Fruit fly (Drosophila melanogaster) whole organism, embryonic: ENCODE results near the gene CG14569.
A peak's percentile ranks its signal among the peaks of the same experiment; 100 is the strongest.

Experiments
- Antp ChIP-seq: fragments of 200-800 bp; sonication (Bioruptor generic); optimal IDR thresholded peaks from 3 replicates; lab custom pipeline; 2016; ENCODE audit warnings: missing biosample characterization, missing genetic modification characterization
- Asciz ChIP-seq: fragments of 200-800 bp; sonication (Bioruptor generic); optimal IDR thresholded peaks from 2 replicates; lab custom pipeline; 2017; ENCODE audit warnings: missing biosample characterization, mild to moderate bottlenecking, missing genetic modification characterization, missing genetic modification reagents
- BtbVII ChIP-seq: fragments of 200-800 bp; sonication (Bioruptor generic); optimal IDR thresholded peaks from 3 replicates; lab custom pipeline; 2017; ENCODE audit warnings: missing biosample characterization, mild to moderate bottlenecking, missing genetic modification characterization
- CG1024 ChIP-seq: fragments of 200-800 bp; sonication (Bioruptor generic); IDR thresholded peaks from 2 replicates; pipeline ENCODE4 v1.3.6; 2022; ENCODE audit warnings: missing biosample characterization, missing genetic modification characterization
- CG11696 ChIP-seq: fragments of 200-800 bp; sonication (Bioruptor generic); IDR thresholded peaks from 2 replicates; pipeline ENCODE4 v1.3.6; 2022; ENCODE audit warnings: missing biosample characterization, missing genetic modification characterization
- CG12104 ChIP-seq: fragments of 200-800 bp; sonication (Bioruptor generic); optimal IDR thresholded peaks from 3 replicates; lab custom pipeline; 2016; ENCODE audit warnings: missing biosample characterization, missing genetic modification characterization
- CG12299 ChIP-seq: fragments of 200-800 bp; sonication (Bioruptor generic); optimal IDR thresholded peaks from 2 replicates; lab custom pipeline; 2018; ENCODE audit warnings: missing biosample characterization, mild to moderate bottlenecking, missing genetic modification characterization
- CG12659 ChIP-seq: fragments of 200-800 bp; sonication (Bioruptor generic); optimal IDR thresholded peaks from 3 replicates; lab custom pipeline; 2017; ENCODE audit warnings: mild to moderate bottlenecking, missing biosample characterization, missing genetic modification reagents, missing genetic modification characterization
- CG13424 ChIP-seq: fragments of 200-800 bp; sonication (Bioruptor generic); optimal IDR thresholded peaks from 2 replicates; lab custom pipeline; 2019; ENCODE audit warnings: missing biosample characterization, mild to moderate bottlenecking, missing genetic modification characterization, moderate library complexity
- CG16815 ChIP-seq: fragments of 200-800 bp; sonication (Bioruptor generic); optimal IDR thresholded peaks from 3 replicates; lab custom pipeline; 2017; ENCODE audit warnings: missing biosample characterization, mild to moderate bottlenecking, missing genetic modification characterization
- CG32767 ChIP-seq: fragments of 200-800 bp; sonication (Bioruptor generic); IDR thresholded peaks from 2 replicates; pipeline ENCODE4 v1.3.6; 2022; ENCODE audit warnings: missing biosample characterization, missing genetic modification characterization
- CG32772 ChIP-seq: fragments of 200-800 bp; sonication (Bioruptor generic); IDR thresholded peaks from 2 replicates; pipeline ENCODE4 v1.3.6; 2022; ENCODE audit warnings: missing biosample characterization, missing genetic modification characterization
- CG3838 ChIP-seq: fragments of 200-800 bp; sonication (Bioruptor generic); optimal IDR thresholded peaks from 3 replicates; lab custom pipeline; 2016; ENCODE audit warnings: missing biosample characterization, missing genetic modification characterization
- CG3995 ChIP-seq: fragments of 200-800 bp; sonication (Bioruptor generic); optimal IDR thresholded peaks from 3 replicates; lab custom pipeline; 2016; ENCODE audit warnings: missing biosample characterization, missing genetic modification characterization
- CG4617 ChIP-seq: fragments of 200-800 bp; sonication (Bioruptor generic); optimal IDR thresholded peaks from 3 replicates; lab custom pipeline; 2016; ENCODE audit warnings: missing biosample characterization, missing genetic modification characterization, borderline replicate concordance
- CG6765 ChIP-seq: fragments of 200-800 bp; sonication (Bioruptor generic); optimal IDR thresholded peaks from 3 replicates; lab custom pipeline; 2017; ENCODE audit warnings: missing biosample characterization, mild to moderate bottlenecking, missing genetic modification characterization
- Camta ChIP-seq: fragments of 200-800 bp; sonication (Bioruptor generic); optimal IDR thresholded peaks from 2 replicates; lab custom pipeline; 2016; ENCODE audit warnings: missing biosample characterization, missing genetic modification characterization
- Dad ChIP-seq: fragments of 200-800 bp; sonication (Bioruptor generic); optimal IDR thresholded peaks from 3 replicates; lab custom pipeline; 2016; ENCODE audit warnings: missing biosample characterization, missing genetic modification characterization
- E2f2 ChIP-seq: fragments of 200-800 bp; sonication (Bioruptor generic); IDR thresholded peaks from 2 replicates; pipeline ENCODE4 v1.3.6; 2022; ENCODE audit warnings: missing biosample characterization, missing genetic modification characterization
- Gsc ChIP-seq: fragments of 200-800 bp; sonication (Bioruptor generic); IDR thresholded peaks from 2 replicates; pipeline ENCODE4 v1.3.6; 2022; ENCODE audit warnings: missing biosample characterization, missing genetic modification characterization
- Hand ChIP-seq: fragments of 200-800 bp; sonication (Bioruptor generic); optimal IDR thresholded peaks from 2 replicates; lab custom pipeline; 2017; ENCODE audit warnings: mild to moderate bottlenecking, missing biosample characterization, missing genetic modification reagents, missing genetic modification characterization
- Hr78 ChIP-seq, 2 experiments: fragments of 200-800 bp in 1 of 2; fragments of >200 bp in 1 of 2; sonication (Bioruptor generic) in 1 of 2; optimal IDR thresholded peaks; 2 replicates each; lab custom pipeline; 2017 to 2019; ENCODE audit warnings: missing biosample characterization in 2 of 2, missing genetic modification characterization in 2 of 2, mild to moderate bottlenecking in 1 of 2, moderate library complexity in 1 of 2
- Jarid2 ChIP-seq: fragments of 200-800 bp; sonication (Bioruptor generic); optimal IDR thresholded peaks from 3 replicates; lab custom pipeline; 2017; ENCODE audit warnings: mild to moderate bottlenecking, missing biosample characterization, missing genetic modification reagents, missing genetic modification characterization
- Lim3 ChIP-seq: fragments of 200-800 bp; sonication (Bioruptor generic); IDR thresholded peaks from 2 replicates; pipeline ENCODE4 v1.3.6; 2022; ENCODE audit warnings: missing biosample characterization, missing genetic modification characterization
- MTF-1 ChIP-seq: fragments of 200-800 bp; sonication (Bioruptor generic); optimal IDR thresholded peaks from 2 replicates; lab custom pipeline; 2018; ENCODE audit warnings: missing biosample characterization, mild to moderate bottlenecking, missing genetic modification characterization, borderline replicate concordance
- Mad ChIP-seq: fragments of 200-800 bp; sonication (Bioruptor generic); optimal IDR thresholded peaks from 2 replicates; lab custom pipeline; 2016; ENCODE audit warnings: missing biosample characterization, missing genetic modification characterization
- Max ChIP-seq: fragments of 200-800 bp; sonication (Bioruptor generic); optimal IDR thresholded peaks from 2 replicates; lab custom pipeline; 2016; ENCODE audit warnings: missing biosample characterization, mild to moderate bottlenecking, missing genetic modification characterization
- Meics ChIP-seq: fragments of 200-800 bp; sonication (Bioruptor generic); optimal IDR thresholded peaks from 2 replicates; lab custom pipeline; 2017; ENCODE audit warnings: missing biosample characterization, mild to moderate bottlenecking, missing genetic modification characterization
- Pdp1 ChIP-seq, 2 experiments: fragments of 200-800 bp; sonication (Bioruptor generic); optimal IDR thresholded peaks; 3 replicates each; lab custom pipeline; 2016; ENCODE audit warnings: missing biosample characterization in 2 of 2, missing genetic modification characterization in 2 of 2, mild to moderate bottlenecking in 1 of 2, moderate library complexity in 1 of 2
- Poxn ChIP-seq: fragments of 200-800 bp; sonication (Bioruptor generic); IDR thresholded peaks from 2 replicates; pipeline ENCODE4 v1.3.6; 2022; ENCODE audit warnings: missing biosample characterization, missing genetic modification characterization
- Ravus ChIP-seq: fragments of 200-800 bp; sonication (Bioruptor generic); IDR thresholded peaks from 2 replicates; pipeline ENCODE4 v1.3.6; 2022; ENCODE audit warnings: missing biosample characterization, missing genetic modification characterization
- Six4 ChIP-seq: fragments of 200-800 bp; sonication (Bioruptor generic); optimal IDR thresholded peaks from 2 replicates; lab custom pipeline; 2016; ENCODE audit warnings: missing biosample characterization, missing genetic modification characterization
- Sry-δ ChIP-seq: fragments of 200-800 bp; sonication (Bioruptor generic); optimal IDR thresholded peaks from 2 replicates; lab custom pipeline; 2016; ENCODE audit warnings: missing biosample characterization, missing genetic modification characterization
- TFAM ChIP-seq: fragments of 200-800 bp; sonication (Bioruptor generic); optimal IDR thresholded peaks from 2 replicates; lab custom pipeline; 2017; ENCODE audit warnings: missing biosample characterization, missing genetic modification characterization, inconsistent platforms
- ara ChIP-seq: fragments of 200-800 bp; sonication (Bioruptor generic); IDR thresholded peaks from 2 replicates; pipeline ENCODE4 v1.3.6; 2022; ENCODE audit warnings: missing biosample characterization, missing genetic modification characterization
- cg ChIP-seq: fragments of 200-800 bp; sonication (Bioruptor generic); optimal IDR thresholded peaks from 3 replicates; lab custom pipeline; 2019; ENCODE audit warnings: missing biosample characterization, mild to moderate bottlenecking, missing genetic modification characterization, moderate library complexity
- emc ChIP-seq: fragments of 200-800 bp; sonication (Bioruptor generic); optimal IDR thresholded peaks from 2 replicates; lab custom pipeline; 2016; ENCODE audit warnings: missing biosample characterization, missing genetic modification characterization
- fd3F ChIP-seq: fragments of 200-800 bp; sonication (Bioruptor generic); optimal IDR thresholded peaks from 2 replicates; lab custom pipeline; 2018; ENCODE audit warnings: missing biosample characterization, mild to moderate bottlenecking, missing genetic modification characterization, moderate library complexity
- gro ChIP-seq: fragments of 200-800 bp; sonication (Bioruptor generic); optimal IDR thresholded peaks from 2 replicates; lab custom pipeline; 2016; ENCODE audit warnings: missing biosample characterization, missing genetic modification characterization
- h ChIP-seq: fragments of >200 bp; optimal IDR thresholded peaks from 2 replicates; lab custom pipeline; 2017
- ind ChIP-seq: fragments of 200-800 bp; sonication (Bioruptor generic); optimal IDR thresholded peaks from 3 replicates; lab custom pipeline; 2016; ENCODE audit warnings: missing biosample characterization, missing genetic modification characterization
- inv ChIP-seq: fragments of 200-800 bp; sonication (Bioruptor generic); IDR thresholded peaks from 2 replicates; pipeline ENCODE4 v1.3.6; 2022; ENCODE audit warnings: missing biosample characterization, missing genetic modification characterization; ENCODE audit not compliant: partially characterized antibody
- jumu ChIP-seq: fragments of 200-800 bp; sonication (Bioruptor generic); optimal IDR thresholded peaks from 3 replicates; lab custom pipeline; 2016; ENCODE audit warnings: missing biosample characterization, missing genetic modification characterization
- otp ChIP-seq: fragments of 200-800 bp; sonication (Bioruptor generic); IDR thresholded peaks from 3 replicates; pipeline ENCODE4, ENCODE4 v1.3.6; 2022; ENCODE audit warnings: missing biosample characterization, missing genetic modification characterization
- pan ChIP-seq, 4 experiments: fragments of >200 bp in 3 of 4; fragments of 200-800 bp in 1 of 4; sonication (Bioruptor generic) in 1 of 4; optimal IDR thresholded peaks in 3 of 4; IDR thresholded peaks in 1 of 4; 2 replicates each; pipeline versions ENCODE4 v1.3.6 to Lab custom; 2017 to 2022; ENCODE audit warnings: missing biosample characterization in 2 of 4, missing genetic modification characterization in 2 of 4, mixed read lengths in 1 of 4
- sens-2 ChIP-seq: fragments of 200-800 bp; sonication (Bioruptor generic); IDR thresholded peaks from 2 replicates; pipeline ENCODE4 v1.3.6; 2022; ENCODE audit warnings: missing biosample characterization, missing genetic modification characterization
- sisA ChIP-seq: fragments of 200-800 bp; sonication (Bioruptor generic); IDR thresholded peaks from 2 replicates; pipeline ENCODE4 v1.3.6; 2022; ENCODE audit warnings: missing biosample characterization, missing genetic modification characterization
- so ChIP-seq: fragments of 200-800 bp; sonication (Bioruptor generic); IDR thresholded peaks from 3 replicates; pipeline ENCODE4 v1.3.6; 2022; ENCODE audit warnings: missing biosample characterization, missing genetic modification characterization
- twi ChIP-seq: fragments of 200-800 bp; optimal IDR thresholded peaks from 2 replicates; lab custom pipeline; 2019; ENCODE audit warnings: missing biosample characterization, mild to moderate bottlenecking, missing genetic modification characterization, moderate library complexity
- tx ChIP-seq: fragments of 200-800 bp; sonication (Bioruptor generic); optimal IDR thresholded peaks from 2 replicates; lab custom pipeline; 2016; ENCODE audit warnings: missing biosample characterization, missing genetic modification characterization

CG14569 gene

DNA sequence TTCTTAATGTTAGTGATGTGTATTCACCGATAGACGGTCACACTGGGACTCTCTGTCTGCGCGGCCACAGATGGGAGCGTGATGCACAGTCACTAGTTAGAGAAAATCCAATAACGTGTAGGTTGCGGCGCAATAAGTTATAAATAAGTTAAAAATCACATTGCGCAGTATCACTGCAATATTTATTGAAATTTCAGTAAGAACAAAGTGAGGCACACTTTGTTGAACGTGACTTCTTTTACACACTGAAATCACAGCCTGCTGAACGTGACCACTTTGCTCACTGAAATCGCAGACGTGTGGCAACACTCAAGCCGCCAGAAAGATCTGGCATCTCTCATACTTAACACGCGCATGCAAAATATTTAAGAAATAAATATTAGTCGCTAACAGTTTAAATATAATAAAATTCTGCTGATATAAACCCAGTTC lies 2.7 kb downstream of the CG14569 start, which contains the start of the genes CG11247 and Polr2H (continued):
- peak; percentile 77; the same call in 1 of the 2 replicates for TF ChIP-seq CG32767 (GFP tag; lab: Robert Waterston, UW)
- no peak for TF ChIP-seq cg
- peak; percentile 88 for TF ChIP-seq otp (GFP tag; lab: Robert Waterston, UW)
- TF ChIP-seq Jarid2 = peak; percentile 47
- TF ChIP-seq Dad = peak; percentile 94
- peak; percentile 78 for TF ChIP-seq CG3838
- TF ChIP-seq Poxn (GFP tag; lab: Robert Waterston, UW) = peak; percentile 71; the same call in 1 of the 2 replicates
- peak; percentile 79 for TF ChIP-seq fd3F (GFP tag; lab: Kevin White, UChicago)
- TF ChIP-seq CG32772 (GFP tag; lab: Robert Waterston, UW) = peak; percentile 92
- peak; percentile 76 for TF ChIP-seq CG12299
- TF ChIP-seq gro (GFP tag; lab: Kevin White, UChicago) = peak; percentile 91
- peak; percentile 89 for TF ChIP-seq CG13424 (tag; lab: Kevin White, UChicago)
- peak; percentile 72 for TF ChIP-seq Ravus (GFP tag; lab: Robert Waterston, UW)
- peak; percentile 70; the same call in 1 of the 2 replicates for TF ChIP-seq Lim3 (GFP tag; lab: Robert Waterston, UW)
- peak; percentile 32 for TF ChIP-seq TFAM (GFP tag; lab: Kevin White, UChicago)
- peak; percentile 82 for TF ChIP-seq CG1024
- TF ChIP-seq emc (GFP tag; lab: Kevin White, UChicago) = peak; percentile 87
- TF ChIP-seq Meics = peak; percentile 79
- TF ChIP-seq CG4617 = peak; percentile 99
- peak; percentile 59 for TF ChIP-seq E2f2 (GFP tag; lab: Robert Waterston, UW)
- peak; percentile 96 for TF ChIP-seq jumu
- TF ChIP-seq ind (GFP tag; lab: Kevin White, UChicago) = peak; percentile 97
- TF ChIP-seq ara = peak; percentile 88
- peak; percentile 91 for TF ChIP-seq CG12659 (GFP tag; lab: Kevin White, UChicago)
- TF ChIP-seq Max = peak; percentile 93
- TF ChIP-seq CG6765 (GFP tag; lab: Kevin White, UChicago) = no peak
- peak; percentile 81 for TF ChIP-seq Six4
- peak; percentile 72; the same call in 1 of the 2 replicates for TF ChIP-seq sens-2 (GFP tag; lab: Robert Waterston, UW)
- TF ChIP-seq pan (optimal IDR thresholded peaks at IDR 0.05; lab: Kevin White, UChicago) = no peak
- TF ChIP-seq pan (GFP tag; optimal IDR thresholded peaks at IDR 0.05 in 1 of 2, IDR thresholded peaks at IDR 0.05 in 1 of 2) = peak in 1 of 2 experiments; percentile 90
- peak; percentile 99 for TF ChIP-seq Sry-δ (GFP tag; lab: Kevin White, UChicago)
- TF ChIP-seq twi (tag; lab: Kevin White, UChicago) = peak; percentile 83
- peak; percentile 96 for TF ChIP-seq Mad
- TF ChIP-seq Antp (GFP tag; lab: Kevin White, UChicago) = peak; percentile 94
- peak; percentile 89 to 97 for TF ChIP-seq Pdp1 (GFP tag; optimal IDR thresholded peaks at IDR 0.05; lab: Kevin White, UChicago)
- TF ChIP-seq sisA (GFP tag; lab: Robert Waterston, UW) = peak; percentile 97
- TF ChIP-seq h = no peak
- TF ChIP-seq so = peak; percentile 85
- no peak for TF ChIP-seq MTF-1
- TF ChIP-seq tx (GFP tag; lab: Kevin White, UChicago) = peak; percentile 96
- TF ChIP-seq CG12104 (GFP tag; lab: Kevin White, UChicago) = peak; percentile 64
- peak; percentile 91 for TF ChIP-seq Camta (GFP tag; lab: Kevin White, UChicago)
- TF ChIP-seq BtbVII (GFP tag; lab: Kevin White, UChicago) = peak; percentile 17
- TF ChIP-seq inv = peak; percentile 76
- no peak for TF ChIP-seq Asciz (GFP tag; lab: Kevin White, UChicago)
- TF ChIP-seq Hand = no peak
- no peak for TF ChIP-seq Hr78 (GFP tag; optimal IDR thresholded peaks at IDR 0.05; lab: Kevin White, UChicago)
- peak; percentile 100 for TF ChIP-seq CG3995 (GFP tag; lab: Kevin White, UChicago)
- TF ChIP-seq CG16815 (GFP tag; lab: Kevin White, UChicago) = peak; percentile 90
- peak; percentile 46; the same call in 1 of the 2 replicates for TF ChIP-seq CG11696 (GFP tag; lab: Robert Waterston, UW)
- peak; percentile 86 for TF ChIP-seq Gsc
